Worm (Caenorhabditis elegans): ENCODE measurements around the gene ebp-2.
"Not testable (repeated sequence)": the region's sequence is repeated elsewhere in the genome, so short reads cannot be mapped to it uniquely, and the experiment has no call there.

The ebp-2 gene

ce11 chrII:11442425-11442824, at the start of gene ebp-2:
ebp-2 (plus strand) TSS chrII:11442725.
- TF ChIP-seq blmp-1 (tag; optimal IDR thresholded peaks at IDR 0.05); unc-62 (GFP tag; optimal IDR thresholded peaks at IDR 0.05); ceh-43 (GFP tag; optimal IDR thresholded peaks at IDR 0.05): not testable (repeated sequence)

ce11 chrII:11393787-11394186, 48.7 kb upstream of the ebp-2 start:
- no peak for TF ChIP-seq ces-1 (GFP tag; optimal IDR thresholded peaks at IDR 0.05)
- TF ChIP-seq lin-32 (GFP tag; optimal IDR thresholded peaks at IDR 0.05): no peak
- no peak for TF ChIP-seq lsy-2 (tag; optimal IDR thresholded peaks at IDR 0.05)
- peak; percentile 3 for TF ChIP-seq mls-2 (tag; optimal IDR thresholded peaks at IDR 0.05)
- TF ChIP-seq ceh-83 (GFP tag; optimal IDR thresholded peaks at IDR 0.05): no peak
- peak; percentile 34 for TF ChIP-seq sptf-1 (tag; optimal IDR thresholded peaks at IDR 0.05)
- TF ChIP-seq mab-5 (tag; optimal IDR thresholded peaks at IDR 0.05): no peak
- no peak for TF ChIP-seq cnd-1 (tag; optimal IDR thresholded peaks at IDR 0.05)
- TF ChIP-seq blmp-1 (tag; optimal IDR thresholded peaks at IDR 0.05): no peak
- no peak for TF ChIP-seq tbx-8 (GFP tag; optimal IDR thresholded peaks at IDR 0.05)
- TF ChIP-seq ham-2 (GFP tag; optimal IDR thresholded peaks at IDR 0.05): no peak
- peak; percentile 72 for TF ChIP-seq pha-4 (tag; optimal IDR thresholded peaks at IDR 0.05)
- TF ChIP-seq unc-62 (GFP tag; optimal IDR thresholded peaks at IDR 0.05): no peak
- no peak for TF ChIP-seq nhr-237 (tag; optimal IDR thresholded peaks at IDR 0.05)
- no peak for TF ChIP-seq elt-3 (tag; optimal IDR thresholded peaks at IDR 0.05)
- TF ChIP-seq elt-1 (tag; optimal IDR thresholded peaks at IDR 0.05; ENCODE audit: borderline replicate concordance, insufficient read depth): no peak
- no peak for TF ChIP-seq nhr-28 (tag; optimal IDR thresholded peaks at IDR 0.05)
- no peak for TF ChIP-seq zip-8 (tag; optimal IDR thresholded peaks at IDR 0.05)
- no peak for TF ChIP-seq drap-1 (GFP tag; optimal IDR thresholded peaks at IDR 0.05)
- no peak for TF ChIP-seq lin-13 (tag; optimal IDR thresholded peaks at IDR 0.05)
- no peak for TF ChIP-seq sem-2 (GFP tag; optimal IDR thresholded peaks at IDR 0.05)
- no peak for TF ChIP-seq unc-39 (tag; optimal IDR thresholded peaks at IDR 0.05)

ce11 chrII:11396217-11396616, 46.3 kb upstream of the ebp-2 start:
- peak; percentile 93 for TF ChIP-seq ces-1 (GFP tag; optimal IDR thresholded peaks at IDR 0.05)
- TF ChIP-seq lin-13 (tag; optimal IDR thresholded peaks at IDR 0.05): no peak

- no peak for TF ChIP-seq unc-39 (tag; optimal IDR thresholded peaks at IDR 0.05)
- peak; percentile 19 for TF ChIP-seq mls-2 (tag; optimal IDR thresholded peaks at IDR 0.05)
- peak; percentile 2 for TF ChIP-seq pha-4 (tag; optimal IDR thresholded peaks at IDR 0.05)
- TF ChIP-seq tbx-8 (GFP tag; optimal IDR thresholded peaks at IDR 0.05): no peak
- TF ChIP-seq sptf-1 (tag; optimal IDR thresholded peaks at IDR 0.05): peak; percentile 29
- TF ChIP-seq flh-1 (GFP tag; optimal IDR thresholded peaks at IDR 0.05): no peak
- TF ChIP-seq zip-8 (tag; optimal IDR thresholded peaks at IDR 0.05): no peak
- no peak for TF ChIP-seq elt-3 (tag; optimal IDR thresholded peaks at IDR 0.05)
- no peak for TF ChIP-seq lin-32 (GFP tag; optimal IDR thresholded peaks at IDR 0.05)
These were observed 43.7 kb upstream of the ebp-2 start for ce11 chrII:11398787-11399186.

ce11 chrII:11400386-11400785, 42.1 kb upstream of the ebp-2 start:
- peak; percentile 41 for TF ChIP-seq nhr-2 (tag; optimal IDR thresholded peaks at IDR 0.05)
- no peak for TF ChIP-seq unc-39 (tag; optimal IDR thresholded peaks at IDR 0.05)
- TF ChIP-seq mls-2 (tag; optimal IDR thresholded peaks at IDR 0.05): no peak

- TF ChIP-seq unc-120 (tag; optimal IDR thresholded peaks at IDR 0.05; ENCODE audit: poor library complexity, severe bottlenecking) (no peak), ces-1 (GFP tag; optimal IDR thresholded peaks at IDR 0.05) (peak; percentile 78)
These were observed 32.8 kb upstream of the ebp-2 start, which contains the start of gene C05D12.7 for ce11 chrII:11409678-11410133. C05D12.7 (plus strand) TSS chrII:11410083.

ce11 chrII:11415672-11416071, 26.9 kb upstream of the ebp-2 start, which contains the start of gene C05D12.1:
C05D12.1 (minus strand) TSS chrII:11415772.
- no peak for TF ChIP-seq ceh-39 (tag; optimal IDR thresholded peaks at IDR 0.05)
- no peak for TF ChIP-seq ztf-11 (tag; optimal IDR thresholded peaks at IDR 0.05)
- no peak for TF ChIP-seq blmp-1 (tag; optimal IDR thresholded peaks at IDR 0.05)
- no peak for TF ChIP-seq tbx-8 (GFP tag; optimal IDR thresholded peaks at IDR 0.05)
- TF ChIP-seq ces-1 (GFP tag; optimal IDR thresholded peaks at IDR 0.05): no peak
- no peak for TF ChIP-seq unc-120 (tag; optimal IDR thresholded peaks at IDR 0.05; ENCODE audit: poor library complexity, severe bottlenecking)
- TF ChIP-seq unc-39 (tag; optimal IDR thresholded peaks at IDR 0.05): no peak
- TF ChIP-seq ceh-43 (GFP tag; optimal IDR thresholded peaks at IDR 0.05): no peak
- no peak for TF ChIP-seq snpc-4 (tag; optimal IDR thresholded peaks at IDR 0.05)
- TF ChIP-seq flh-1 (GFP tag; optimal IDR thresholded peaks at IDR 0.05): no peak
- TF ChIP-seq mls-2 (tag; optimal IDR thresholded peaks at IDR 0.05): no peak
- TF ChIP-seq unc-62 (GFP tag; optimal IDR thresholded peaks at IDR 0.05): no peak
